Worm (Caenorhabditis elegans) whole organism, mixed stage, embryonic: ENCODE data around the gene B0238.12.
A peak's percentile ranks its signal among the peaks of the same experiment; 100 is the strongest.

Experiments used
- M03D4.4 ChIP-seq: sonication (generic microtip); optimal IDR thresholded peaks from 2 replicates; lab custom pipeline; 2017; ENCODE audit warnings: mild to moderate bottlenecking, missing genetic modification characterization, missing compliant biosample characterization
- bed-3 ChIP-seq: fragments of 200-800 bp; sonication (Bioruptor generic); optimal IDR thresholded peaks from 3 replicates; lab custom pipeline; 2018; ENCODE audit warnings: mild to moderate bottlenecking, missing genetic modification characterization, moderate library complexity, missing compliant biosample characterization
- blmp-1 ChIP-seq: fragments of 150-350 bp; optimal IDR thresholded peaks from 2 replicates; lab custom pipeline; 2014; ENCODE audit warnings: missing biosample characterization, missing genetic modification characterization
- ceh-39 ChIP-seq: fragments of 150-350 bp; optimal IDR thresholded peaks from 2 replicates; lab custom pipeline; 2014; ENCODE audit warnings: missing biosample characterization, missing genetic modification characterization
- ceh-43 ChIP-seq: fragments of 200-800 bp; sonication (Bioruptor generic); optimal IDR thresholded peaks from 2 replicates; lab custom pipeline; 2018; ENCODE audit warnings: mild to moderate bottlenecking, missing genetic modification characterization, moderate library complexity, missing compliant biosample characterization
- ceh-83 ChIP-seq: fragments of 200-800 bp; sonication (Bioruptor generic); optimal IDR thresholded peaks from 2 replicates; lab custom pipeline; 2018; ENCODE audit warnings: mild to moderate bottlenecking, missing genetic modification characterization, missing compliant biosample characterization
- ces-1 ChIP-seq: fragments of 150-350 bp; optimal IDR thresholded peaks from 2 replicates; lab custom pipeline; 2014; ENCODE audit warnings: missing biosample characterization, missing genetic modification reagents, missing genetic modification characterization
- drap-1 ChIP-seq: fragments of 200-800 bp; sonication (Bioruptor generic); optimal IDR thresholded peaks from 3 replicates; lab custom pipeline; 2018; ENCODE audit warnings: mild to moderate bottlenecking, missing genetic modification characterization, missing compliant biosample characterization
- elt-1 ChIP-seq: sonication (generic microtip); optimal IDR thresholded peaks from 2 replicates; lab custom pipeline; 2017; ENCODE audit warnings: missing genetic modification characterization, mild to moderate bottlenecking, missing compliant biosample characterization, antibody characterized with exemption, moderate library complexity, borderline replicate concordance; ENCODE audit not compliant: insufficient read depth
- elt-3 ChIP-seq: fragments of 150-350 bp; optimal IDR thresholded peaks from 2 replicates; lab custom pipeline; 2014; ENCODE audit warnings: missing biosample characterization, missing genetic modification characterization
- ham-2 ChIP-seq: fragments of 200-800 bp; sonication (Bioruptor generic); optimal IDR thresholded peaks from 2 replicates; lab custom pipeline; 2018; ENCODE audit warnings: mild to moderate bottlenecking, missing genetic modification characterization, missing compliant biosample characterization
- hlh-1 ChIP-seq: fragments of 150-350 bp; optimal IDR thresholded peaks from 2 replicates; lab custom pipeline; 2014; ENCODE audit warnings: missing biosample characterization, missing genetic modification reagents, missing genetic modification characterization
- lin-13 ChIP-seq: fragments of 150-350 bp; optimal IDR thresholded peaks from 2 replicates; lab custom pipeline; 2014; ENCODE audit warnings: missing biosample characterization, missing genetic modification characterization
- lin-32 ChIP-seq: fragments of 200-800 bp; sonication (Bioruptor generic); optimal IDR thresholded peaks from 2 replicates; lab custom pipeline; 2018; ENCODE audit warnings: mild to moderate bottlenecking, missing genetic modification characterization, missing compliant biosample characterization
- lsy-2 ChIP-seq: fragments of 150-350 bp; optimal IDR thresholded peaks from 2 replicates; lab custom pipeline; 2014; ENCODE audit warnings: missing biosample characterization, missing genetic modification characterization
- mab-5 ChIP-seq: fragments of 150-350 bp; optimal IDR thresholded peaks from 2 replicates; lab custom pipeline; 2014; ENCODE audit warnings: missing biosample characterization, missing genetic modification characterization
- mep-1 ChIP-seq: fragments of 150-350 bp; optimal IDR thresholded peaks from 2 replicates; lab custom pipeline; 2017; ENCODE audit warnings: missing biosample characterization, missing genetic modification reagents, missing genetic modification characterization, inconsistent platforms
- mls-2 ChIP-seq: sonication (generic microtip); optimal IDR thresholded peaks from 2 replicates; lab custom pipeline; 2016; ENCODE audit warnings: mild to moderate bottlenecking, missing genetic modification characterization, moderate library complexity, missing compliant biosample characterization
- nhr-12 ChIP-seq: fragments of 150-350 bp; optimal IDR thresholded peaks from 2 replicates; lab custom pipeline; 2014; ENCODE audit warnings: missing biosample characterization, missing genetic modification characterization
- nhr-2 ChIP-seq: fragments of 150-350 bp; optimal IDR thresholded peaks from 2 replicates; lab custom pipeline; 2014; ENCODE audit warnings: missing biosample characterization, missing genetic modification characterization
- nhr-237 ChIP-seq: fragments of 150-350 bp; optimal IDR thresholded peaks from 2 replicates; lab custom pipeline; 2014; ENCODE audit warnings: missing biosample characterization, missing genetic modification characterization
- nhr-28 ChIP-seq: fragments of 150-350 bp; optimal IDR thresholded peaks from 2 replicates; lab custom pipeline; 2014; ENCODE audit warnings: missing biosample characterization, missing genetic modification characterization
- pha-4 ChIP-seq: fragments of 150-350 bp; optimal IDR thresholded peaks from 2 replicates; lab custom pipeline; 2018; ENCODE audit warnings: missing biosample characterization, missing genetic modification reagents, missing genetic modification characterization
- sem-2 ChIP-seq: fragments of 200-800 bp; sonication (Bioruptor generic); optimal IDR thresholded peaks from 2 replicates; lab custom pipeline; 2018; ENCODE audit warnings: mild to moderate bottlenecking, missing genetic modification characterization, missing compliant biosample characterization
- sptf-1 ChIP-seq: sonication (generic microtip); optimal IDR thresholded peaks from 2 replicates; lab custom pipeline; 2017; ENCODE audit warnings: mild to moderate bottlenecking, missing genetic modification characterization, moderate library complexity, missing compliant biosample characterization
- tbx-8 ChIP-seq: fragments of 200-800 bp; sonication (Bioruptor generic); optimal IDR thresholded peaks from 2 replicates; lab custom pipeline; 2018; ENCODE audit warnings: mild to moderate bottlenecking, missing genetic modification characterization, moderate library complexity, missing compliant biosample characterization
- unc-120 ChIP-seq: sonication (generic microtip); optimal IDR thresholded peaks from 2 replicates; lab custom pipeline; 2017; ENCODE audit warnings: missing genetic modification characterization, missing compliant biosample characterization; ENCODE audit not compliant: poor library complexity, severe bottlenecking
- unc-39 ChIP-seq: fragments of 150-350 bp; optimal IDR thresholded peaks from 2 replicates; lab custom pipeline; 2014; ENCODE audit warnings: missing biosample characterization, missing genetic modification characterization
- unc-62 ChIP-seq: fragments of 150-350 bp; optimal IDR thresholded peaks from 2 replicates; lab custom pipeline; 2014; ENCODE audit warnings: missing biosample characterization, missing genetic modification reagents, missing genetic modification characterization
- zip-8 ChIP-seq: fragments of 150-350 bp; optimal IDR thresholded peaks from 2 replicates; lab custom pipeline; 2014; ENCODE audit warnings: missing biosample characterization, missing genetic modification characterization
- ztf-11 ChIP-seq: fragments of 150-350 bp; optimal IDR thresholded peaks from 2 replicates; lab custom pipeline; 2014; ENCODE audit warnings: missing biosample characterization, missing genetic modification characterization

B0238.12 gene

ce11 chrV:5239404-5239803, 26.2 kb upstream of the B0238.12 start, which contains the start of gene C52A10.3:
C52A10.3 (minus strand) TSS chrV:5239504.
- TF ChIP-seq ceh-39 (tag; lab: Kevin White, UChicago) (peak; percentile 28), unc-39 (no peak)

- TF ChIP-seq ztf-11 (tag; lab: Kevin White, UChicago) (no peak), elt-1 (no peak), zip-8 (tag; lab: Kevin White, UChicago) (no peak), bed-3 (GFP tag; lab: Kevin White, UChicago) (no peak), lin-13 (tag; lab: Kevin White, UChicago) (no peak), nhr-237 (no peak), mep-1 (tag; lab: Kevin White, UChicago) (no peak), elt-3 (tag; lab: Kevin White, UChicago) (no peak), nhr-2 (tag; lab: Kevin White, UChicago) (no peak), drap-1 (no peak), ham-2 (GFP tag; lab: Kevin White, UChicago) (no peak), pha-4 (no peak), mls-2 (no peak), nhr-12 (no peak), hlh-1 (no peak), ceh-39 (tag; lab: Kevin White, UChicago) (no peak)
Observed at ce11 chrV:5239903-5240302, 25.7 kb upstream of the B0238.12 start, which contains the start of gene B0238.15. B0238.15 (plus strand) TSS chrV:5240203.

- TF ChIP-seq elt-1 (no peak), zip-8 (tag; lab: Kevin White, UChicago) (no peak), unc-120 (tag; lab: Kevin White, UChicago) (no peak), unc-62 (no peak), ceh-83 (GFP tag; lab: Kevin White, UChicago) (no peak), mls-2 (no peak), nhr-12 (no peak), M03D4.4 (tag; lab: Kevin White, UChicago) (no peak), ceh-43 (GFP tag; lab: Kevin White, UChicago) (no peak), unc-39 (no peak), nhr-28 (no peak), bed-3 (GFP tag; lab: Kevin White, UChicago) (no peak), blmp-1 (tag; lab: Kevin White, UChicago) (no peak), ces-1 (GFP tag; lab: Kevin White, UChicago) (no peak), drap-1 (no peak), sem-2 (GFP tag; lab: Kevin White, UChicago) (no peak), nhr-237 (no peak), lsy-2 (tag; lab: Kevin White, UChicago) (no peak), elt-3 (tag; lab: Kevin White, UChicago) (no peak), ceh-39 (tag; lab: Kevin White, UChicago) (no peak)
Observed at ce11 chrV:5243036-5243435, 22.6 kb upstream of the B0238.12 start, which contains the start of gene cest-35.1. cest-35.1 (minus strand) TSS chrV:5243136.

- TF ChIP-seq unc-120 (tag; lab: Kevin White, UChicago) (no peak), ceh-83 (GFP tag; lab: Kevin White, UChicago) (no peak), bed-3 (GFP tag; lab: Kevin White, UChicago) (no peak), mab-5 (no peak), elt-3 (tag; lab: Kevin White, UChicago) (no peak), lin-13 (tag; lab: Kevin White, UChicago) (no peak), mls-2 (no peak), sptf-1 (tag; lab: Kevin White, UChicago) (no peak), tbx-8 (GFP tag; lab: Kevin White, UChicago) (no peak)
- TF ChIP-seq, all 35 proteins: peak for 0
Observed at ce11 chrV:5252016-5252415, 13.6 kb upstream of the B0238.12 start, which contains the start of gene srt-68. srt-68 (minus strand) TSS chrV:5252116.

- TF ChIP-seq unc-39 (no peak), tbx-8 (GFP tag; lab: Kevin White, UChicago) (no peak), M03D4.4 (tag; lab: Kevin White, UChicago) (no peak), elt-1 (no peak), ztf-11 (tag; lab: Kevin White, UChicago) (no peak), lin-32 (GFP tag; lab: Kevin White, UChicago) (no peak), ceh-39 (tag; lab: Kevin White, UChicago) (no peak), blmp-1 (tag; lab: Kevin White, UChicago) (no peak), mls-2 (no peak), sptf-1 (tag; lab: Kevin White, UChicago) (no peak), nhr-12 (no peak), hlh-1 (no peak), ces-1 (GFP tag; lab: Kevin White, UChicago) (no peak), unc-120 (tag; lab: Kevin White, UChicago) (no peak)
Observed at ce11 chrV:5257358-5257757, 8.3 kb upstream of the B0238.12 start, which contains the start of gene srt-67. srt-67 (minus strand) TSS chrV:5257458.
